Worm (Caenorhabditis elegans) whole organism, young adult: ENCODE data around the gene slfl-5.

Experiments used
- B0336.3 ChIP-seq: fragments of 200-800 bp; sonication (Bioruptor generic); IDR thresholded peaks from 2 replicates; pipeline ENCODE4 v1.3.6; 2022; ENCODE audit warnings: missing genetic modification characterization, missing compliant biosample characterization
- F49E8.2 ChIP-seq: sonication (generic microtip); optimal IDR thresholded peaks from 3 replicates; lab custom pipeline; 2017; ENCODE audit warnings: missing genetic modification characterization, mild to moderate bottlenecking, missing compliant biosample characterization, antibody characterized with exemption, moderate library complexity; ENCODE audit not compliant: insufficient read depth
- F57C9.4 ChIP-seq: sonication (generic microtip); optimal IDR thresholded peaks from 2 replicates; lab custom pipeline; 2017; ENCODE audit warnings: mild to moderate bottlenecking, missing genetic modification characterization, missing compliant biosample characterization
- T07F8.4 ChIP-seq: sonication (generic microtip); optimal IDR thresholded peaks from 2 replicates; lab custom pipeline; 2016; ENCODE audit warnings: mild to moderate bottlenecking, missing genetic modification characterization, moderate library complexity, missing compliant biosample characterization
- Y53G8AR.9 ChIP-seq: fragments of 200-800 bp; sonication (Bioruptor generic); conservative IDR thresholded peaks from 2 replicates; pipeline ENCODE4 v1.3.6; 2022; ENCODE audit warnings: missing genetic modification reagents, missing genetic modification characterization, missing compliant biosample characterization
- Y56A3A.18 ChIP-seq: fragments of 200-800 bp; sonication (Bioruptor generic); IDR thresholded peaks from 2 replicates; pipeline ENCODE4 v1.3.6; 2022; ENCODE audit warnings: missing genetic modification reagents, missing genetic modification characterization, missing compliant biosample characterization
- Y79H2A.3 ChIP-seq: fragments of 200-800 bp; sonication (Bioruptor generic); conservative IDR thresholded peaks from 2 replicates; pipeline ENCODE4 v1.3.6; 2022; ENCODE audit warnings: missing genetic modification reagents, missing genetic modification characterization, missing compliant biosample characterization
- Y95B8A.8 ChIP-seq: fragments of 200-800 bp; sonication (Bioruptor generic); IDR thresholded peaks from 2 replicates; pipeline ENCODE4 v1.3.6; 2022; ENCODE audit warnings: missing genetic modification reagents, missing genetic modification characterization, missing compliant biosample characterization
- aptf-3 ChIP-seq: fragments of 200-800 bp; sonication (Bioruptor generic); IDR thresholded peaks from 2 replicates; pipeline ENCODE4 v1.3.6; 2022; ENCODE audit warnings: missing genetic modification characterization, missing compliant biosample characterization
- attf-5 ChIP-seq: fragments of 200-800 bp; sonication (Bioruptor generic); optimal IDR thresholded peaks from 2 replicates; lab custom pipeline; 2018; ENCODE audit warnings: mild to moderate bottlenecking, missing genetic modification characterization, missing compliant biosample characterization
- attf-6 ChIP-seq: fragments of 200-800 bp; sonication (Bioruptor generic); IDR thresholded peaks from 2 replicates; pipeline ENCODE4 v1.3.6; 2022; ENCODE audit warnings: missing genetic modification reagents, missing genetic modification characterization, missing compliant biosample characterization
- bed-2 ChIP-seq: fragments of 200-800 bp; sonication (Bioruptor generic); IDR thresholded peaks from 2 replicates; pipeline ENCODE4 v1.3.6; 2022; ENCODE audit warnings: missing genetic modification reagents, missing genetic modification characterization, missing compliant biosample characterization
- ceh-100 ChIP-seq: fragments of 200-800 bp; sonication (Bioruptor generic); IDR thresholded peaks from 2 replicates; pipeline ENCODE4 v1.3.6; 2022; ENCODE audit warnings: missing genetic modification reagents, missing genetic modification characterization, missing compliant biosample characterization
- ceh-27 ChIP-seq: fragments of 200-800 bp; sonication (Bioruptor generic); optimal IDR thresholded peaks from 2 replicates; lab custom pipeline; 2018; ENCODE audit warnings: mild to moderate bottlenecking, missing genetic modification characterization, moderate library complexity, missing compliant biosample characterization
- die-1 ChIP-seq: sonication (generic microtip); optimal IDR thresholded peaks from 2 replicates; lab custom pipeline; 2016; ENCODE audit warnings: missing genotype, mild to moderate bottlenecking, missing genetic modification characterization, missing compliant biosample characterization
- efl-1 ChIP-seq: fragments of 150-350 bp; optimal IDR thresholded peaks from 2 replicates; lab custom pipeline; 2014; ENCODE audit warnings: missing biosample characterization, missing genetic modification reagents, missing genetic modification characterization
- egl-44 ChIP-seq: fragments of 200-800 bp; sonication (Bioruptor generic); IDR thresholded peaks from 2 replicates; pipeline ENCODE4 v1.3.6; 2022; ENCODE audit warnings: missing genetic modification reagents, missing genetic modification characterization, missing compliant biosample characterization
- egrh-3 ChIP-seq: fragments of 200-800 bp; sonication (Bioruptor generic); IDR thresholded peaks from 2 replicates; pipeline ENCODE4 v1.3.6; 2022; ENCODE audit warnings: missing genetic modification reagents, missing genetic modification characterization, missing compliant biosample characterization
- ekl-4 ChIP-seq: fragments of 200-800 bp; sonication (Bioruptor generic); IDR thresholded peaks from 2 replicates; pipeline ENCODE4 v1.3.6; 2022; ENCODE audit warnings: missing genetic modification reagents, missing genetic modification characterization, missing compliant biosample characterization
- hmg-1.2 ChIP-seq: fragments of 200-800 bp; sonication (Bioruptor generic); IDR thresholded peaks from 2 replicates; pipeline ENCODE4 v1.3.6; 2022; ENCODE audit warnings: missing genetic modification reagents, missing genetic modification characterization, missing compliant biosample characterization
- hmg-20 ChIP-seq: fragments of 200-800 bp; sonication (Bioruptor generic); IDR thresholded peaks from 2 replicates; pipeline ENCODE4 v1.3.6; 2022; ENCODE audit warnings: missing genetic modification reagents, missing genetic modification characterization, missing compliant biosample characterization
- hrde-1 ChIP-seq: sonication (generic microtip); optimal IDR thresholded peaks from 2 replicates; lab custom pipeline; 2016; ENCODE audit warnings: missing genetic modification characterization, mild to moderate bottlenecking, missing compliant biosample characterization, moderate library complexity, missing genotype, missing genetic modification reagents, borderline replicate concordance
- let-526 ChIP-seq: fragments of 200-800 bp; sonication (Bioruptor generic); IDR thresholded peaks from 2 replicates; pipeline ENCODE4 v1.3.6; 2022; ENCODE audit warnings: missing genetic modification reagents, missing genetic modification characterization, missing compliant biosample characterization
- lin-35 ChIP-seq, 3 experiments: fragments of 150-350 bp in 2 of 3; sonication (generic microtip) in 1 of 3; optimal IDR thresholded peaks; 2 replicates each; lab custom pipeline; 2014 to 2018; ENCODE audit warnings: missing biosample characterization in 3 of 3, missing genetic modification characterization in 3 of 3, missing genetic modification reagents in 3 of 3
- lin-54 ChIP-seq: fragments of 200-800 bp; sonication (Bioruptor generic); optimal IDR thresholded peaks from 2 replicates; lab custom pipeline; 2018; ENCODE audit warnings: mild to moderate bottlenecking, missing genetic modification characterization, missing compliant biosample characterization
- lsy-27 ChIP-seq: sonication (generic microtip); optimal IDR thresholded peaks from 2 replicates; lab custom pipeline; 2017; ENCODE audit warnings: missing genetic modification characterization, mild to moderate bottlenecking, missing compliant biosample characterization, antibody characterized with exemption, missing genotype, borderline replicate concordance; ENCODE audit not compliant: insufficient read depth
- madf-3 ChIP-seq: fragments of 200-800 bp; sonication (Bioruptor generic); IDR thresholded peaks from 2 replicates; pipeline ENCODE4 v1.3.6; 2022; ENCODE audit warnings: missing genetic modification reagents, missing genetic modification characterization, missing compliant biosample characterization
- mxl-1 ChIP-seq: sonication (generic microtip); optimal IDR thresholded peaks from 2 replicates; lab custom pipeline; 2016; ENCODE audit warnings: missing genetic modification characterization, missing compliant biosample characterization
- nfyb-1 ChIP-seq: fragments of 200-800 bp; sonication (Bioruptor generic); IDR thresholded peaks from 2 replicates; pipeline ENCODE4 v1.3.6; 2022; ENCODE audit warnings: missing genetic modification reagents, missing genetic modification characterization, missing compliant biosample characterization
- nhr-27 ChIP-seq: fragments of 200-800 bp; sonication (Bioruptor generic); optimal IDR thresholded peaks from 2 replicates; lab custom pipeline; 2018; ENCODE audit warnings: mild to moderate bottlenecking, missing genetic modification characterization, moderate library complexity, missing compliant biosample characterization
- pbrm-1 ChIP-seq: fragments of 200-800 bp; sonication (Bioruptor generic); IDR thresholded peaks from 2 replicates; pipeline ENCODE4 v1.3.6; 2022; ENCODE audit warnings: missing genetic modification reagents, missing genetic modification characterization, missing compliant biosample characterization
- snpc-1.1 ChIP-seq: sonication (generic microtip); optimal IDR thresholded peaks from 2 replicates; lab custom pipeline; 2017; ENCODE audit warnings: missing genetic modification characterization, mild to moderate bottlenecking, missing compliant biosample characterization, antibody characterized with exemption, moderate library complexity, missing genotype, missing genetic modification reagents; ENCODE audit not compliant: insufficient read depth
- somi-1 ChIP-seq: fragments of 200-800 bp; sonication (Bioruptor generic); optimal IDR thresholded peaks from 2 replicates; lab custom pipeline; 2018; ENCODE audit warnings: mild to moderate bottlenecking, missing genetic modification characterization, missing compliant biosample characterization
- tlf-1 ChIP-seq: fragments of 200-800 bp; sonication (Bioruptor generic); optimal IDR thresholded peaks from 2 replicates; lab custom pipeline; 2018; ENCODE audit warnings: mild to moderate bottlenecking, missing genetic modification characterization, missing compliant biosample characterization
- unc-62 ChIP-seq: fragments of 150-350 bp; optimal IDR thresholded peaks from 2 replicates; lab custom pipeline; 2014; ENCODE audit warnings: missing biosample characterization, missing genetic modification reagents, missing genetic modification characterization
- zfh-2 ChIP-seq: fragments of 200-800 bp; sonication (Bioruptor generic); conservative IDR thresholded peaks from 2 replicates; pipeline ENCODE4 v1.3.6; 2022; ENCODE audit warnings: missing genetic modification reagents, missing genetic modification characterization, missing compliant biosample characterization
- ztf-28 ChIP-seq: fragments of 200-800 bp; sonication (Bioruptor generic); IDR thresholded peaks from 2 replicates; pipeline ENCODE4 v1.3.6; 2022; ENCODE audit warnings: missing genetic modification reagents, missing genetic modification characterization, missing compliant biosample characterization
- ztf-3 ChIP-seq: fragments of 200-800 bp; sonication (Bioruptor generic); optimal IDR thresholded peaks from 2 replicates; lab custom pipeline; 2018; ENCODE audit warnings: mild to moderate bottlenecking, missing genetic modification characterization, missing compliant biosample characterization
- ztf-6 ChIP-seq: fragments of 200-800 bp; sonication (Bioruptor generic); IDR thresholded peaks from 2 replicates; pipeline ENCODE4 v1.3.6; 2022; ENCODE audit warnings: missing genetic modification reagents, missing genetic modification characterization, missing compliant biosample characterization

Gene slfl-5

ce11 chrV:12198545-12198944, 46.3 kb downstream of the slfl-5 start, which contains the start of gene lon-3:
Gene lon-3 (minus strand): TSS chrV:12198645.
- TF ChIP-seq hmg-20 (GFP tag; lab: Robert Waterston, UW), result no peak
- no peak for TF ChIP-seq efl-1 (GFP tag; lab: Kevin White, UChicago)
- no peak for TF ChIP-seq ztf-28 (GFP tag; lab: Robert Waterston, UW)
- TF ChIP-seq Y79H2A.3 (GFP tag; lab: Robert Waterston, UW), result no peak
- no peak for TF ChIP-seq ceh-27 (GFP tag; lab: Kevin White, UChicago)
- no peak for TF ChIP-seq ztf-3

ce11 chrV:12197748-12198147, 47.1 kb downstream of the slfl-5 start:
- TF ChIP-seq zfh-2 (GFP tag; lab: Robert Waterston, UW), result peak; percentile 79
- TF ChIP-seq snpc-1.1 (tag; lab: Kevin White, UChicago), result no peak
- TF ChIP-seq egrh-3 (GFP tag; lab: Robert Waterston, UW), result peak; percentile 70; the same call in 1 of the 2 replicates

- TF ChIP-seq bed-2 (GFP tag; lab: Robert Waterston, UW), result no peak
- TF ChIP-seq aptf-3 (GFP tag; lab: Robert Waterston, UW), result no peak
- no peak for TF ChIP-seq hrde-1
- TF ChIP-seq, all 124 proteins: peak for 0
Observed at ce11 chrV:12196659-12197058, 48.2 kb downstream of the slfl-5 start.

- TF ChIP-seq ceh-100, result no peak
- no peak for TF ChIP-seq mxl-1 (tag; lab: Kevin White, UChicago)
- TF ChIP-seq let-526 (GFP tag; lab: Robert Waterston, UW), result no peak
- TF ChIP-seq egrh-3 (GFP tag; lab: Robert Waterston, UW), result no peak
- no peak for TF ChIP-seq T07F8.4
- TF ChIP-seq unc-62 (GFP tag; lab: Kevin White, UChicago), result no peak
- TF ChIP-seq aptf-3 (GFP tag; lab: Robert Waterston, UW), result no peak
- no peak for TF ChIP-seq die-1 (tag; lab: Kevin White, UChicago)
- TF ChIP-seq attf-5 (GFP tag; lab: Kevin White, UChicago), result no peak
- no peak for TF ChIP-seq nhr-27
- no peak for TF ChIP-seq somi-1 (GFP tag; lab: Kevin White, UChicago)
- TF ChIP-seq egl-44, result no peak
- no peak for TF ChIP-seq madf-3
Observed at ce11 chrV:12195845-12196244, 49.0 kb downstream of the slfl-5 start, which contains the start of gene ZK836.3. Gene ZK836.3 (minus strand): TSS chrV:12195945.

- 0 out of 2 replicates have a peak, but pooled peaks have one; percentile 7 for TF ChIP-seq Y95B8A.8
- TF ChIP-seq nfyb-1 (GFP tag; lab: Robert Waterston, UW), result no peak
- TF ChIP-seq Y53G8AR.9, result 0 out of 2 replicates have a peak, but pooled peaks have one; percentile 14
Observed at ce11 chrV:12194275-12194674, 50.6 kb downstream of the slfl-5 start, which contains the start of gene ogdh-2. Gene ogdh-2 (plus strand): TSS chrV:12194507.

- no peak for TF ChIP-seq lin-54 (GFP tag; lab: Kevin White, UChicago)
- no peak for TF ChIP-seq T07F8.4
- 0 out of 2 replicates have a peak, but pooled peaks have one; percentile 8 for TF ChIP-seq hmg-1.2
- no peak for TF ChIP-seq ekl-4 (GFP tag; lab: Robert Waterston, UW)
- TF ChIP-seq tlf-1 (GFP tag; lab: Kevin White, UChicago), result peak; percentile 24
- TF ChIP-seq attf-6, result 0 out of 2 replicates have a peak, but pooled peaks have one; percentile 11
- TF ChIP-seq Y56A3A.18 (GFP tag; lab: Robert Waterston, UW), result 0 out of 2 replicates have a peak, but pooled peaks have one; percentile 10
- TF ChIP-seq B0336.3, result peak; percentile 58; the same call in 1 of the 2 replicates
- no peak for TF ChIP-seq lsy-27 (tag; lab: Kevin White, UChicago)
- TF ChIP-seq pbrm-1 (GFP tag; lab: Robert Waterston, UW), result 0 out of 2 replicates have a peak, but pooled peaks have one; percentile 29
- peak in 1 of 3 experiments; percentile 4 for TF ChIP-seq lin-35 (GFP tag; optimal IDR thresholded peaks at IDR 0.05; lab: Kevin White, UChicago)
- no peak for TF ChIP-seq ztf-6 (GFP tag; lab: Robert Waterston, UW)
- peak; percentile 17; the same call in 1 of the 2 replicates for TF ChIP-seq nfyb-1 (GFP tag; lab: Robert Waterston, UW)
- TF ChIP-seq F57C9.4 (tag; lab: Kevin White, UChicago), result no peak
- no peak for TF ChIP-seq ztf-28 (GFP tag; lab: Robert Waterston, UW)
- TF ChIP-seq Y53G8AR.9, result 0 out of 2 replicates have a peak, but pooled peaks have one; percentile 36
- TF ChIP-seq F49E8.2 (tag; lab: Kevin White, UChicago), result peak; percentile 16
Observed at ce11 chrV:12192129-12192528, 52.7 kb downstream of the slfl-5 start, which contains the start of gene rnp-1. Gene rnp-1 (plus strand): TSS chrV:12192273.
